Worm (Caenorhabditis elegans) whole organism, midembryonic: ENCODE measurements around the gene F13A7.7.

ENCODE experiments used
- T22C8.4 ChIP-seq: fragments of 200-800 bp; sonication (Bioruptor generic); IDR thresholded peaks from 2 replicates; pipeline ENCODE4 v1.3.6; 2022; ENCODE audit warnings: missing genetic modification characterization, missing compliant biosample characterization
- cog-1 ChIP-seq: sonication (generic microtip); optimal IDR thresholded peaks from 2 replicates; lab custom pipeline; 2016; ENCODE audit warnings: missing genetic modification characterization, missing compliant biosample characterization
- flt-1 ChIP-seq: fragments of 200-800 bp; sonication (Bioruptor generic); IDR thresholded peaks from 2 replicates; pipeline ENCODE4 v1.3.6; 2022; ENCODE audit warnings: missing genetic modification characterization, missing compliant biosample characterization
- klf-2 ChIP-seq: fragments of 200-800 bp; sonication (Bioruptor generic); conservative IDR thresholded peaks from 2 replicates; pipeline ENCODE4 v1.3.6; 2022; ENCODE audit warnings: missing genetic modification reagents, missing genetic modification characterization, missing compliant biosample characterization
- med-1 ChIP-seq: sonication (generic microtip); optimal IDR thresholded peaks from 2 replicates; lab custom pipeline; 2017; ENCODE audit warnings: missing genetic modification characterization, mild to moderate bottlenecking, missing compliant biosample characterization, antibody characterized with exemption, missing genetic modification reagents; ENCODE audit not compliant: insufficient read depth
- ref-1 ChIP-seq: fragments of 200-800 bp; sonication (Bioruptor generic); conservative IDR thresholded peaks from 2 replicates; pipeline ENCODE4 v1.3.6; 2022; ENCODE audit warnings: missing genetic modification reagents, missing genetic modification characterization, missing compliant biosample characterization
- tab-1 ChIP-seq: fragments of 200-800 bp; sonication (Bioruptor generic); IDR thresholded peaks from 2 replicates; pipeline ENCODE4 v1.3.6; 2022; ENCODE audit warnings: missing genetic modification characterization, missing compliant biosample characterization
- ztf-23 ChIP-seq: fragments of 200-800 bp; sonication (Bioruptor generic); IDR thresholded peaks from 2 replicates; pipeline ENCODE4 v1.3.6; 2022; ENCODE audit warnings: missing genetic modification reagents, missing genetic modification characterization, missing compliant biosample characterization
- ztf-29 ChIP-seq: fragments of 200-800 bp; sonication (Bioruptor generic); IDR thresholded peaks from 2 replicates; pipeline ENCODE4 v1.3.6; 2022; ENCODE audit warnings: missing genetic modification reagents, missing genetic modification characterization, missing compliant biosample characterization

Gene F13A7.7

DNA sequence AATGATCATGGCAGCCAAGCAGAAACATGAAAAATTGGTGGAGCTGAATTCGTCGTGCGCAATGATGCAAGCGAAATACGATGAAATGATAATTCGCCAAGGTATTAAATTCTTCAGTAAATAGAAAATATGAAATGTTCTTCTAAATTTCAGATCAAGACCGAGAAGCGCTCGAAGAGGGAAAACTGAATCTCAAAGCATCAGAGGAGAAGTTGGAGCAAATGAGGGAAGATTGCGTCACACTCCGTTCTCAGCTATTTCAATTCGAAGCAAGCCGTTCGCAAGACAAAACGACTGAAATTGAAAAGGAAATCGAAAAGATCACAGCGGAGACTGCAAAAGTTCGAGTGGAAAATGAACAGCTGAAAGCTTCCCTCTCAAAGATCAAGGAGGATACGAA lies 22.7 kb upstream of the F13A7.7 start:
- TF ChIP-seq flt-1 (GFP tag; lab: Robert Waterston, UW), result no peak
- no peak for TF ChIP-seq ztf-23
- no peak for TF ChIP-seq ztf-29 (GFP tag; lab: Robert Waterston, UW)
- TF ChIP-seq ref-1 (GFP tag; lab: Robert Waterston, UW), result no peak
- no peak for TF ChIP-seq klf-2
- TF ChIP-seq tab-1 (GFP tag; lab: Robert Waterston, UW), result no peak
- TF ChIP-seq med-1 (GFP tag; lab: Kevin White, UChicago), result no peak

DNA sequence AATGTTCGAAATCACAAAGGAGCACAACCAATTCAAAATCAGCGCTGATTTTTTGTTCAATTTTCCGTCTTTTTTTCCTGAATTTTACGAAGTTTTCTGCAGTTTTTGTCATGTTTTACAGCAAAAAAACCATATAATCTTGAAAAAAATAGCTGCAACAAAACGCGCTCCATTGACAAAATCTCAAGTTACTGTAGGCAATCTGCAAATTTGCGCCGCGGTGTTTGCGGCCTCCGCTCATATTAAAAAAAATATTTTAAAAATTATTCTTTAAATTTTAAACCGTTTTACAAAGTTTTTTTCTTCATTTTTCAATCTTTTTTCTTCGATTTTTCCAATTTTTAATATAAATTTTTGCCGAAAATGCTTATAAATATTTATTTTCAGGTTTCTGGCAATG lies 21.7 kb upstream of the F13A7.7 start:
- no peak for TF ChIP-seq med-1 (GFP tag; lab: Kevin White, UChicago)
- no peak for TF ChIP-seq cog-1 (tag; lab: Kevin White, UChicago)
- TF ChIP-seq ztf-29 (GFP tag; lab: Robert Waterston, UW), result no peak
- no peak for TF ChIP-seq ref-1 (GFP tag; lab: Robert Waterston, UW)
- TF ChIP-seq flt-1 (GFP tag; lab: Robert Waterston, UW), result no peak
- no peak for TF ChIP-seq tab-1 (GFP tag; lab: Robert Waterston, UW)
- TF ChIP-seq T22C8.4 (GFP tag; lab: Robert Waterston, UW), result no peak
- no peak for TF ChIP-seq klf-2
- TF ChIP-seq ztf-23, result no peak

DNA sequence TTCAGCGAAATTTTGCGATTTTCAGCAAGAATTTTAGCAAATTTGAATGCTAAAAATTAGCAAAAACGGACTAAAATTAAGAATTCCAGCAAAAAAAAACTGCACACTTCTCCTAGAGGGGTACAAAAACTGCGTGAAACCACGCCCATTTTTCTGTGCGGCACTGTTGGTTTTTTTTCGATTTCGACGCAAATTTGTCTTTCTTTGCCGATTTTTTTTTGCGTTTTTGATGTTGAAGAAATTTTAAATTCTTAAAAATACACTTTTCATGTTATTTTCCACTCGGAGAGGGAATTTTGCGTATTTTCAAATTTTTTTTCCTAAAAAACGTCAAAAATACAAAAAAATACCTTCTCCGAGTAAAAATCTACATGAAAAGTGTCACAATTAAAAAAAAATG lies 20.3 kb upstream of the F13A7.7 start, which contains the start of gene syp-1:
TSS of gene syp-1 (plus strand) at position 301 of the 400 bp plus-strand sequence.
- TF ChIP-seq T22C8.4 (GFP tag; lab: Robert Waterston, UW) (no peak), ztf-23 (no peak), tab-1 (GFP tag; lab: Robert Waterston, UW) (no peak), klf-2 (no peak), cog-1 (tag; lab: Kevin White, UChicago) (no peak), med-1 (GFP tag; lab: Kevin White, UChicago) (no peak), ztf-29 (GFP tag; lab: Robert Waterston, UW) (no peak), flt-1 (GFP tag; lab: Robert Waterston, UW) (no peak), ref-1 (GFP tag; lab: Robert Waterston, UW) (no peak)

DNA sequence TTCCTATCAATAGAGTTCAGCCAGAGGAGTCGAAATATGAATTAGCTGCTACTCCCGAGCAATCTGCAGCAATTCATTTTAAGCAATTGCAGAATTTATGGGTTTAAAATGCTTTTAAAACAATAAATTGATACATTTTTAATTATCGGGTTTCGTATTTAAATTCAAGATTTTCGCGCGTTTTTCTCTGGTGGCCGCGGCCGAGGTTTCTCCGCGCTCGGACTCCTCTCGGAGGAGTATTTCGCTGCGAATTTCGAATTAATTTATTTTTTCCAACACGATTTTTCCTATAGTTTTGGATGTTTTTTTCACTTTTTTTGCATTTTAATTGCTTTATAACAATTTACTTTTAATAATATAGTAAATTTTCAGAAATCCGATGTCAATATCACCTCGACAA lies 17.9 kb upstream of the F13A7.7 start, which contains the start of gene F13A7.14:
TSS of gene F13A7.14 (plus strand) at position 373 of the 400 bp plus-strand sequence.
- TF ChIP-seq klf-2 (no peak), ztf-29 (GFP tag; lab: Robert Waterston, UW) (no peak), med-1 (GFP tag; lab: Kevin White, UChicago) (no peak), flt-1 (GFP tag; lab: Robert Waterston, UW) (peak; percentile 74), ztf-23 (peak; percentile 81), tab-1 (GFP tag; lab: Robert Waterston, UW) (no peak), ref-1 (GFP tag; lab: Robert Waterston, UW) (no peak), T22C8.4 (GFP tag; lab: Robert Waterston, UW) (no peak), cog-1 (tag; lab: Kevin White, UChicago) (peak; percentile 9)

DNA sequence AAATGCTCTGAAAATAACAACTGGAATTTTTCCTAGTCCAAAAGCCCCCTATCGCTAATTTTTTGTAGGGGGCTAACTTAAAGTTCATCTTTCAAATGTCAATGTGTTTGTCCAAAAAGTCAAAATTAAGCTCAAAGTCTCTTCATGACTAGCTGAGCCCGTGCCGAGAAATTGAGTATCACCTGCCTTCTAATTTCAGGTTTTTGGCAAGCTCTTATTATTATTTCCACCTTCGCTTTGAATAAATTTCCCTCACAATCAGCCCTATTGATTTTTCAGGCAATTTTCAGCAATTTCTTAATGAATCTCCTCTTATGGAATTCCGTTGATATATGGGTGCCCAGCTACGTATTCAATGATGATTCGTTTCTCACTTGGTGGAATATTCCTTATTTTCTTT lies 15.8 kb upstream of the F13A7.7 start, which contains the start of gene sre-36:
TSS of gene sre-36 (plus strand) at position 301 of the 400 bp plus-strand sequence.
- TF ChIP-seq tab-1 (GFP tag; lab: Robert Waterston, UW) (no peak), ref-1 (GFP tag; lab: Robert Waterston, UW) (no peak), med-1 (GFP tag; lab: Kevin White, UChicago) (no peak), flt-1 (GFP tag; lab: Robert Waterston, UW) (no peak), cog-1 (tag; lab: Kevin White, UChicago) (no peak), ztf-29 (GFP tag; lab: Robert Waterston, UW) (no peak), T22C8.4 (GFP tag; lab: Robert Waterston, UW) (no peak), ztf-23 (no peak), klf-2 (no peak)

DNA sequence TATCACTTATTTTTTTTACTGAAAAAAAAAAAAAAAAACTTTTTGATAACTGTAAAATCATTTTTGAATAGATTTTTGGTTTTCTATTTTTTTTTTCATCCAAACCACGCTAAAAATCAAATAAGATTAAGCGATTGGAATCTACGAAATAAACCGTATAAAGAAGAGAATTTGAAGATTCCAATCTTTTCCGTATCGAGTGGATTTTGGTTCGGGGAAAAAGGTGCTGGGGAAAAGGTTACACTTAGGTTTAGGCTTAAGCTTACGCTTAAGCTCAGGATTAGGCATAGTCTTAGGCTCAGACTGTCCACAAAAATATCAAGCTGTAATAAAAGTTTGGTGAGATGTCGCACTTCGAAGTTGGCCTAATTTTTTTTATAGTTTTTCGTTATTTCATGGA lies 12.1 kb upstream of the F13A7.7 start, which contains the start of gene F13A7.12:
TSS of gene F13A7.12 (plus strand) at position 301 of the 400 bp plus-strand sequence.
- peak; percentile 30; the same call in 1 of the 2 replicates for TF ChIP-seq ztf-29 (GFP tag; lab: Robert Waterston, UW)
- no peak for TF ChIP-seq med-1 (GFP tag; lab: Kevin White, UChicago)

DNA sequence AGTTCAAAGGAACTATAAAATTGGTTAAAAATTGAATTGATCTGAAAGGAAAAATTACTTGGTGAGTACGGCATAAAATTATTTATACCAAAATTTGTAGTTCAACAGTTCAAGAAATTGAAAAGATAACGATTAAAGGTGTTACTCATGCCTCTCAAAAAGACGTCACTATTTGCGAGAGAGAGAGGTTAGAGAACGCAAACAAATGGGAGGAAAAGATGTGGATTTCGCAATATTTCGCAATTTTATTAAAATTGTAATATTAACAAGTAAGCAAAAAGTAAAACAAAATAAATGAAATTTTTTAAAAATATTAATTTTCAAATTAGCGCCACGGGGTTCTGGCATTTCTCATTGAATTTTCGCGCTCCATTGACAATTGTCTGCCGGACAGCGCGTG lies 11.5 kb upstream of the F13A7.7 start, which contains the start of gene F13A7.11:
TSS of gene F13A7.11 (minus strand) at position 174 of the 400 bp plus-strand sequence.
- no peak for TF ChIP-seq ztf-29 (GFP tag; lab: Robert Waterston, UW)
- TF ChIP-seq med-1 (GFP tag; lab: Kevin White, UChicago), result no peak
- TF ChIP-seq T22C8.4 (GFP tag; lab: Robert Waterston, UW), result no peak
- no peak for TF ChIP-seq tab-1 (GFP tag; lab: Robert Waterston, UW)
- TF ChIP-seq klf-2, result no peak
- TF ChIP-seq ref-1 (GFP tag; lab: Robert Waterston, UW), result no peak
- no peak for TF ChIP-seq cog-1 (tag; lab: Kevin White, UChicago)
- no peak for TF ChIP-seq flt-1 (GFP tag; lab: Robert Waterston, UW)
- TF ChIP-seq ztf-23, result no peak

DNA sequence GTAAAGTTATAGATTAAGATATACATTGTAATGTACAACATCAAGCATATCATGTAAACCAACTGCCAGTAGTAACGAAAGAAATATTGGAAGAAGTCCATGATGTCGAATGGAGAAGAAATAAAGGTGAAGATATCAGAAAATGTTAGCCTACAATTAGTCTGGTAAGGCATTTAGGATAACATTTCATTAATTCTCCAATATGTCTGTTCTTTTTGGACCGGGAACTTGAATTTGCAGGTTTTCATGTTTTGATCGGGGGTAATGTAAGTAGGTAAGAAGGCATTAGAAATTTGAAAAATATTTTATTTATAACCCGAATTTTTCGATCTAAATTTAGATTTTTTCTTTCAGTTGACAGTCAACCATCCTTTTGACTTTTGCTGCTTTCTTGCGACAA lies 10.1 kb upstream of the F13A7.7 start, which contains the start of gene srd-63:
TSS of gene srd-63 (minus strand) at position 101 of the 400 bp plus-strand sequence.
- TF ChIP-seq tab-1 (GFP tag; lab: Robert Waterston, UW), result no peak
- no peak for TF ChIP-seq T22C8.4 (GFP tag; lab: Robert Waterston, UW)

DNA sequence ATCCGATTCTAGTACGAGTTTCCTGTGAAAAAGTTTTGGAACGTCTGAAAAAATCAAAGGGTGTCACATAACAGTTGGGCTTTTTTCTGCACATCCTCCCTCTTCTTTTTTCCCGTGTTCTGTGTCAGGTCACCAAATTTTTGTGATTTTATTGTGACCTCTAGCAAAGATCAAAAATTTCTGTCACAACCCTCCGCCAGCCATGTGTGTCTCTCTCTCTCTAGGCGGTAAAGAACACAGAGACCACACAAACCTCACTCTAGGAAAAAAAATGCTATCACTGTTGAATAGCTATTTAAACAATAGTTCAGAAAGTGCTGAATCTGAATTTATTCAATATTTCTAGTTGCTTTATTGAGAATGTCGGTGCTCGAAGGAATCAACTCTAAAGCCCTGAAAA lies 7.0 kb upstream of the F13A7.7 start, which contains the start of gene gst-44:
TSS of gene gst-44 (plus strand) at position 237 of the 400 bp plus-strand sequence.
- TF ChIP-seq T22C8.4 (GFP tag; lab: Robert Waterston, UW), result no peak
- no peak for TF ChIP-seq ztf-23

DNA sequence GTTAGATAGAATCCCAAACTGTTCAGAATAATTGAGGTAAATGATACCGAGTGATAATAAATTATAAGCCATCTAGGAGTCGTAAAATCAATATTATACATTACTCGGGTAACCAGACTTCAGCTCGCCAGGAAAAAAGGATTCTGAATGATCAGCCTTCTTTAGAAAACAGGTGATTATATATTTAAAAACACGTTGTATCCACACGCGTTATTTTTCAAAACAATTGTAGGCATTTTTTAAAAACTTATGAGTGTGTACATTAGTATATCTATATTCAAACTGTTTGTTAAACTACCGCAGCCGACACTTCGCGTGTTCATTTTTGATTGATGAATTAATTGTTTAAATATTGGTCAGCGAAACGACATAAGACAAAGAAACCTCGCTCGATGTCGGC lies 4.6 kb upstream of the F13A7.7 start, which contains the start of gene sri-65:
TSS of gene sri-65 (minus strand) at position 101 of the 400 bp plus-strand sequence.
- no peak for TF ChIP-seq tab-1 (GFP tag; lab: Robert Waterston, UW)
- TF ChIP-seq cog-1 (tag; lab: Kevin White, UChicago), result no peak
- no peak for TF ChIP-seq med-1 (GFP tag; lab: Kevin White, UChicago)
- TF ChIP-seq T22C8.4 (GFP tag; lab: Robert Waterston, UW), result no peak
- TF ChIP-seq klf-2, result no peak
- no peak for TF ChIP-seq ztf-23
- TF ChIP-seq flt-1 (GFP tag; lab: Robert Waterston, UW), result no peak
- no peak for TF ChIP-seq ztf-29 (GFP tag; lab: Robert Waterston, UW)
